Fruit fly (Drosophila melanogaster) whole organism, prepupa: ENCODE data around the gene Notum.

Source experiments
- CG10631 ChIP-seq: fragments of 200-800 bp; sonication (Bioruptor generic); optimal IDR thresholded peaks from 2 replicates; lab custom pipeline; 2016; ENCODE audit warnings: missing biosample characterization, missing genetic modification characterization
- CG10669 ChIP-seq: fragments of 200-800 bp; sonication (Bioruptor generic); optimal IDR thresholded peaks from 3 replicates; lab custom pipeline; 2018; ENCODE audit warnings: missing biosample characterization, mild to moderate bottlenecking, missing genetic modification characterization, moderate library complexity
- CG15336 ChIP-seq: fragments of 200-800 bp; sonication (Bioruptor generic); IDR thresholded peaks from 2 replicates; pipeline ENCODE4 v1.3.6; 2022; ENCODE audit warnings: missing biosample characterization, missing genetic modification characterization
- CG16779 ChIP-seq: fragments of 200-800 bp; sonication (Bioruptor generic); optimal IDR thresholded peaks from 3 replicates; lab custom pipeline; 2017; ENCODE audit warnings: missing biosample characterization, mild to moderate bottlenecking, missing genetic modification characterization
- CG3032 ChIP-seq: fragments of 200-800 bp; optimal IDR thresholded peaks from 2 replicates; lab custom pipeline; 2019; ENCODE audit warnings: missing biosample characterization, mild to moderate bottlenecking, missing genetic modification characterization, moderate library complexity
- CG32006 ChIP-seq: fragments of 200-800 bp; sonication (Bioruptor generic); optimal IDR thresholded peaks from 3 replicates; lab custom pipeline; 2017; ENCODE audit warnings: missing biosample characterization, mild to moderate bottlenecking, missing genetic modification characterization
- CG3919 ChIP-seq: fragments of 200-800 bp; sonication (Bioruptor generic); optimal IDR thresholded peaks from 3 replicates; lab custom pipeline; 2016; ENCODE audit warnings: missing biosample characterization, missing genetic modification characterization
- CG4318 ChIP-seq: fragments of 200-800 bp; sonication (Bioruptor generic); optimal IDR thresholded peaks from 3 replicates; lab custom pipeline; 2017; ENCODE audit warnings: missing biosample characterization, mild to moderate bottlenecking, missing genetic modification characterization
- CG6163 ChIP-seq: fragments of 200-800 bp; sonication (Bioruptor generic); IDR thresholded peaks from 3 replicates; pipeline ENCODE4 v1.3.6; 2022; ENCODE audit warnings: missing biosample characterization, missing genetic modification characterization
- CG6808 ChIP-seq: fragments of 200-800 bp; sonication (Bioruptor generic); optimal IDR thresholded peaks from 3 replicates; lab custom pipeline; 2017; ENCODE audit warnings: missing biosample characterization, missing genetic modification characterization, mild to moderate bottlenecking, moderate library complexity, missing genetic modification reagents
- CG7368 ChIP-seq: fragments of 200-800 bp; sonication (Bioruptor generic); optimal IDR thresholded peaks from 3 replicates; lab custom pipeline; 2016; ENCODE audit warnings: missing biosample characterization, missing genetic modification characterization
- CG8119 ChIP-seq: fragments of 200-800 bp; sonication (Bioruptor generic); IDR thresholded peaks from 3 replicates; pipeline ENCODE4 v1.3.6; 2022; ENCODE audit warnings: missing biosample characterization, missing genetic modification characterization
- CG8319 ChIP-seq: fragments of 200-800 bp; sonication (Bioruptor generic); optimal IDR thresholded peaks from 3 replicates; lab custom pipeline; 2016; ENCODE audit warnings: missing biosample characterization, missing genetic modification characterization
- CG8632 ChIP-seq: fragments of 200-800 bp; sonication (Bioruptor generic); optimal IDR thresholded peaks from 3 replicates; lab custom pipeline; 2016; ENCODE audit warnings: missing biosample characterization, missing genetic modification characterization
- CG9139 ChIP-seq: fragments of 200-800 bp; sonication (Bioruptor generic); optimal IDR thresholded peaks from 3 replicates; lab custom pipeline; 2017; ENCODE audit warnings: missing biosample characterization, mild to moderate bottlenecking, missing genetic modification characterization
- Eip93F ChIP-seq: fragments of 200-800 bp; sonication (Bioruptor generic); optimal IDR thresholded peaks from 2 replicates; lab custom pipeline; 2016; ENCODE audit warnings: missing biosample characterization, mild to moderate bottlenecking, missing genetic modification characterization
- Ets96B ChIP-seq: fragments of 200-800 bp; optimal IDR thresholded peaks from 2 replicates; lab custom pipeline; 2019; ENCODE audit warnings: missing biosample characterization, mild to moderate bottlenecking, missing genetic modification characterization, moderate library complexity
- Hr38 ChIP-seq: sonication (Bioruptor generic); optimal IDR thresholded peaks from 2 replicates; lab custom pipeline; 2016; ENCODE audit warnings: missing biosample characterization, missing genetic modification characterization
- Hr39 ChIP-seq: fragments of 200-800 bp; sonication (Bioruptor generic); optimal IDR thresholded peaks from 2 replicates; lab custom pipeline; 2016; ENCODE audit warnings: missing biosample characterization, missing genetic modification characterization
- Hr4 ChIP-seq: fragments of 200-800 bp; sonication (Bioruptor generic); optimal IDR thresholded peaks from 3 replicates; lab custom pipeline; 2016; ENCODE audit warnings: missing biosample characterization, missing genetic modification characterization
- Lpt ChIP-seq: fragments of 200-800 bp; sonication (Bioruptor generic); optimal IDR thresholded peaks from 3 replicates; lab custom pipeline; 2016; ENCODE audit warnings: missing biosample characterization, missing genetic modification characterization
- Met ChIP-seq: fragments of 200-800 bp; sonication (Bioruptor generic); optimal IDR thresholded peaks from 3 replicates; lab custom pipeline; 2016; ENCODE audit warnings: missing biosample characterization, missing genetic modification characterization
- Smox ChIP-seq: fragments of 200-800 bp; sonication (Bioruptor generic); optimal IDR thresholded peaks from 3 replicates; lab custom pipeline; 2016; ENCODE audit warnings: missing biosample characterization, missing genetic modification characterization
- Sox102F ChIP-seq: fragments of 200-800 bp; sonication (Bioruptor generic); optimal IDR thresholded peaks from 2 replicates; lab custom pipeline; 2016; ENCODE audit warnings: missing biosample characterization, mild to moderate bottlenecking, missing genetic modification characterization
- Sox15 ChIP-seq: fragments of 200-800 bp; sonication (Bioruptor generic); optimal IDR thresholded peaks from 3 replicates; lab custom pipeline; 2016; ENCODE audit warnings: missing biosample characterization, missing genetic modification characterization
- achi ChIP-seq: fragments of 200-800 bp; sonication (Bioruptor generic); optimal IDR thresholded peaks from 3 replicates; lab custom pipeline; 2016; ENCODE audit warnings: missing biosample characterization, missing genetic modification characterization
- acj6 ChIP-seq: fragments of 200-800 bp; sonication (Bioruptor generic); optimal IDR thresholded peaks from 3 replicates; lab custom pipeline; 2016; ENCODE audit warnings: missing biosample characterization, missing genetic modification characterization
- cyc ChIP-seq: fragments of 200-800 bp; sonication (Bioruptor generic); optimal IDR thresholded peaks from 3 replicates; lab custom pipeline; 2016; ENCODE audit warnings: missing biosample characterization, missing genetic modification characterization
- dac ChIP-seq: fragments of 200-800 bp; sonication (Bioruptor generic); optimal IDR thresholded peaks from 2 replicates; lab custom pipeline; 2017; ENCODE audit warnings: missing biosample characterization, mild to moderate bottlenecking, missing genetic modification characterization
- esn ChIP-seq: fragments of 200-800 bp; sonication (Bioruptor generic); optimal IDR thresholded peaks from 2 replicates; lab custom pipeline; 2016; ENCODE audit warnings: missing biosample characterization, mild to moderate bottlenecking, missing genetic modification characterization, moderate library complexity
- fd59A ChIP-seq: fragments of 200-800 bp; sonication (Bioruptor generic); optimal IDR thresholded peaks from 2 replicates; lab custom pipeline; 2017; ENCODE audit warnings: missing biosample characterization, mild to moderate bottlenecking, missing genetic modification characterization, missing genetic modification reagents
- fd85E ChIP-seq: fragments of 200-800 bp; sonication (Bioruptor generic); optimal IDR thresholded peaks from 3 replicates; lab custom pipeline; 2016; ENCODE audit warnings: missing biosample characterization, missing genetic modification characterization
- net ChIP-seq: fragments of 200-800 bp; sonication (Bioruptor generic); optimal IDR thresholded peaks from 3 replicates; lab custom pipeline; 2016; ENCODE audit warnings: missing biosample characterization, missing genetic modification characterization
- pdm3 ChIP-seq: fragments of 200-800 bp; sonication (Bioruptor generic); optimal IDR thresholded peaks from 3 replicates; lab custom pipeline; 2016; ENCODE audit warnings: missing biosample characterization, missing genetic modification characterization
- salr ChIP-seq, 2 experiments: fragments of 200-800 bp; sonication (Bioruptor generic); optimal IDR thresholded peaks; 3 replicates each; lab custom pipeline; 2016 to 2018; ENCODE audit warnings: missing biosample characterization in 2 of 2, missing genetic modification characterization in 2 of 2, mild to moderate bottlenecking in 1 of 2
- spab ChIP-seq: fragments of 200-800 bp; sonication (Bioruptor generic); optimal IDR thresholded peaks from 2 replicates; lab custom pipeline; 2017; ENCODE audit warnings: missing biosample characterization, mild to moderate bottlenecking, missing genetic modification characterization, missing genetic modification reagents
- ss ChIP-seq, 2 experiments: fragments of 200-800 bp; sonication (Bioruptor generic); optimal IDR thresholded peaks; 2 replicates in 1 of 2; 3 replicates in 1 of 2; lab custom pipeline; 2017 to 2018; ENCODE audit warnings: mild to moderate bottlenecking in 2 of 2, missing biosample characterization in 2 of 2, missing genetic modification characterization in 2 of 2, moderate library complexity in 1 of 2
- svp ChIP-seq: fragments of 200-800 bp; sonication (Bioruptor generic); peaks from one replicate; lab custom pipeline; 2016; ENCODE audit warnings: missing biosample characterization, missing genetic modification characterization
- vri ChIP-seq: fragments of 200-800 bp; sonication (Bioruptor generic); optimal IDR thresholded peaks from 3 replicates; lab custom pipeline; 2016; ENCODE audit warnings: missing biosample characterization, mild to moderate bottlenecking, missing genetic modification characterization

The Notum gene

DNA sequence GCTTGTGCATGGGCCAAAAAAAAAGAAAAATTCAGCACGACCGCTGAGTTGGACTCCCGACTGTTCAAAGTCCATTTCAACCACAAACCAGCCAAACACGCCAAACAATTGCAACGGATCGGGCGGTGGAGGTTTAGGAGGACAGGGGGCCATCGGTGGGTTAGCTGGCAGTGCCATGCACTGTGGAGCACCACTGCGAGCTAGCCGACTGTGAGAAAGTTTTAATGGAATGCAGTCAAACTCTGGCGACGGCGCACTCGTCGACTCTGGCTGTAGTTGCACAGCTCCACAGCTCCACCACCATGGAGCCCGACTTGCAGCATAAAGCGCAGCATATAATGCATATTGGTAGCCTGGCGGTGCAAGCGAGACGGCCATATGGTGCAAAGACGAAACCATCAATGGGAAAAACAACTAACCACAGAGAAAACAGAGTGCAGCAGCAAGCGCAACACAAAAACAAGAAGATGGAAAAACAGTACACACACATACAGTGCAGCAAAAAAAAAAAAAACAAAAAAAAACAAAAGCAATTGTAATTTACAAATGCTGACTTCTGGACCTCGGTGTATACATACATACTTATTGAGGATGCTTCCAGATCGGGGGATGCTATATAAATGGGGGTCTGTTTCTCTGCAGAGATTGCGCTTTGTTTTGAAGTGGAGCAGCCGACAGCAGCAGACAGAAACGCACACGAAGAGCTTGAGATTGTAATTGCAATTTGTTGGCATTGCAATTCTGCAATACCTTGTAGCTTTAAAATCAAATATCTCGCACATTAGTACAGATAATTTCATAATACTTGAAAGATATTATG, 18.2 kb downstream of the Notum start (continued):
- peak; percentile 20 for TF ChIP-seq dac (GFP tag; lab: Kevin White, UChicago)
- no peak for TF ChIP-seq CG8319 (GFP tag; lab: Kevin White, UChicago)
- peak; percentile 2 for TF ChIP-seq esn (GFP tag; lab: Kevin White, UChicago)
- TF ChIP-seq net (GFP tag; lab: Kevin White, UChicago) = peak; percentile 43
- TF ChIP-seq CG9139 (GFP tag; lab: Kevin White, UChicago) = peak; percentile 90
- TF ChIP-seq CG8632 (GFP tag; lab: Kevin White, UChicago) = peak; percentile 40
- TF ChIP-seq ss (GFP tag; optimal IDR thresholded peaks at IDR 0.05; lab: Kevin White, UChicago) = peak; percentile 92 to 96
- TF ChIP-seq spab (GFP tag; lab: Kevin White, UChicago) = peak; percentile 60
- peak; percentile 73 for TF ChIP-seq CG16779 (tag; lab: Kevin White, UChicago)
- TF ChIP-seq fd85E = no peak
- peak; percentile 49 for TF ChIP-seq CG10669
- TF ChIP-seq CG10631 (GFP tag; lab: Kevin White, UChicago) = peak; percentile 57
- no peak for TF ChIP-seq Hr38 (GFP tag; lab: Kevin White, UChicago)
- TF ChIP-seq CG8119 (GFP tag; lab: Robert Waterston, UW) = peak; percentile 79
- TF ChIP-seq Hr4 (GFP tag; lab: Kevin White, UChicago) = peak; percentile 29
- no peak for TF ChIP-seq Sox15
- TF ChIP-seq, all 60 proteins: peak for 43

DNA sequence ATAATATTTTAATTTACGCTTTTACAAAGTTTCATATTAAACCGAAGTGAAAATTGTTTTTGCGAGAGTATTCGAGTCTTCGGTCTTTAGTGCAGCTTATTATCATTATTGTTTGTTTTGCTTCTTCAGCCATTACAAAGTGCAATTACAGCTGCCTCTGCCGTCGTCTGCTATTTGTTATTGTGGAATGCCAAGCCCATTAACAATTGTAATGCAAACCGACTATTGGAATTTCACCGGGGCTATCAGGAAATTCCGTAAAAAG, 18.7 kb downstream of the Notum start:
- TF ChIP-seq Met (GFP tag; lab: Kevin White, UChicago) = peak; percentile 19
- TF ChIP-seq acj6 (GFP tag; lab: Kevin White, UChicago) = peak; percentile 28
- TF ChIP-seq CG15336 (GFP tag; lab: Robert Waterston, UW) = 0 out of 2 replicates have a peak, but pooled peaks have one; percentile 3
- peak; percentile 29 for TF ChIP-seq CG32006 (GFP tag; lab: Kevin White, UChicago)
- no peak for TF ChIP-seq salr (GFP tag; optimal IDR thresholded peaks at IDR 0.05; lab: Kevin White, UChicago)
- TF ChIP-seq cyc (GFP tag; lab: Kevin White, UChicago) = no peak
- TF ChIP-seq CG3032 (tag; lab: Kevin White, UChicago) = peak; percentile 6
- no peak for TF ChIP-seq CG10631 (GFP tag; lab: Kevin White, UChicago)
- TF ChIP-seq Ets96B (tag; lab: Kevin White, UChicago) = no peak

DNA sequence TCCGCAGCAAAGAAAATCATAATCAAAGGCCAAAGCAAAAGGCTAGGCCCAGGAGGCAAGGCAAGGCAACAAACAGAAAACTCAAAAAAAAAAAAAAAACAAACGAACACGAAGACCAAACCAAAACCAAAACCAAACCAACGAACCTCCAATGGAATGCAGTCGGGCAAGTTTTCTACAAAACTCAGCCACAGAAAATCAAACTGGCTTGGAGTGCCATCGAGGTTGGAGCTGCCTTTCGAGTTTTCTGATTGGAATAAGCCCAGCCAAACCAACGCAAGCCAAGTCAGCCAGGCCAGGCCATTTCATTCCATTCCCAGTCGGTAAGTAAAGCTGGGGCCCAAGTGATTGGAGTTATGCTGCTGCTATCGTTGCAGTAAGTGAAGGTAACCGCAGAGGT, 19.4 kb downstream of the Notum start:
- TF ChIP-seq CG10631 (GFP tag; lab: Kevin White, UChicago) = no peak
- TF ChIP-seq Lpt (GFP tag; lab: Kevin White, UChicago) = peak; percentile 57
- no peak for TF ChIP-seq dac (GFP tag; lab: Kevin White, UChicago)
- peak; percentile 32 for TF ChIP-seq fd85E

- peak; percentile 76 for TF ChIP-seq esn (GFP tag; lab: Kevin White, UChicago)
- TF ChIP-seq Met (GFP tag; lab: Kevin White, UChicago) = peak; percentile 63
- peak; percentile 33 for TF ChIP-seq Hr4 (GFP tag; lab: Kevin White, UChicago)
- peak; percentile 24 for TF ChIP-seq CG3919 (GFP tag; lab: Kevin White, UChicago)
- peak; percentile 80 to 81 for TF ChIP-seq ss (GFP tag; optimal IDR thresholded peaks at IDR 0.05; lab: Kevin White, UChicago)
- TF ChIP-seq achi (GFP tag; lab: Kevin White, UChicago) = peak; percentile 84
- TF ChIP-seq fd85E = no peak
- TF ChIP-seq Lpt (GFP tag; lab: Kevin White, UChicago) = peak; percentile 72
- peak; percentile 8 for TF ChIP-seq dac (GFP tag; lab: Kevin White, UChicago)
- TF ChIP-seq CG8632 (GFP tag; lab: Kevin White, UChicago) = peak; percentile 84
- TF ChIP-seq CG6808 (GFP tag; lab: Kevin White, UChicago) = peak; percentile 83
- peak; percentile 60 for TF ChIP-seq fd59A (GFP tag; lab: Kevin White, UChicago)
- TF ChIP-seq CG8119 (GFP tag; lab: Robert Waterston, UW) = peak; percentile 90
- no peak for TF ChIP-seq CG7368 (GFP tag; lab: Kevin White, UChicago)
- peak; percentile 27 for TF ChIP-seq vri
- peak; percentile 73 for TF ChIP-seq CG9139 (GFP tag; lab: Kevin White, UChicago)
- TF ChIP-seq CG6163 = peak; percentile 65
- TF ChIP-seq Smox (GFP tag; lab: Kevin White, UChicago) = peak; percentile 36
- TF ChIP-seq Hr39 (GFP tag; lab: Kevin White, UChicago) = peak; percentile 10
- TF ChIP-seq Sox102F (GFP tag; lab: Kevin White, UChicago) = peak; percentile 42
- no peak for TF ChIP-seq Hr38 (GFP tag; lab: Kevin White, UChicago)
- TF ChIP-seq CG4318 (GFP tag; lab: Kevin White, UChicago) = peak; percentile 67
- peak; percentile 86 for TF ChIP-seq CG10669
- peak; percentile 82 for TF ChIP-seq svp (GFP tag; lab: Kevin White, UChicago)
- peak; percentile 58 for TF ChIP-seq pdm3
- peak; percentile 84 for TF ChIP-seq CG15336 (GFP tag; lab: Robert Waterston, UW)
- TF ChIP-seq acj6 (GFP tag; lab: Kevin White, UChicago) = peak; percentile 82
- TF ChIP-seq CG3032 (tag; lab: Kevin White, UChicago) = peak; percentile 92
- peak; percentile 28 for TF ChIP-seq Eip93F (GFP tag; lab: Kevin White, UChicago)
- TF ChIP-seq salr (GFP tag; optimal IDR thresholded peaks at IDR 0.05; lab: Kevin White, UChicago) = peak; percentile 50 to 64
These were observed 19.9 kb downstream of the Notum start for dm6 chr3L:16043045-16043781.
